Fruit fly (Drosophila melanogaster) whole organism, embryonic: ENCODE data around the gene CG6051.

Experiments
- Atf3 ChIP-seq: fragments of 200-800 bp; sonication (Bioruptor generic); optimal IDR thresholded peaks from 3 replicates; lab custom pipeline; 2016; ENCODE audit warnings: missing biosample characterization, missing genetic modification characterization
- B-H1 ChIP-seq: fragments of 200-800 bp; sonication (Bioruptor generic); IDR thresholded peaks from 3 replicates; pipeline ENCODE4 v1.3.6; 2022; ENCODE audit warnings: missing biosample characterization, missing genetic modification characterization
- Blimp-1 ChIP-seq: fragments of 200-800 bp; sonication (Bioruptor generic); optimal IDR thresholded peaks from 3 replicates; lab custom pipeline; 2018; ENCODE audit warnings: missing biosample characterization, missing genetic modification characterization, mild to moderate bottlenecking, moderate library complexity, missing genetic modification reagents
- CG11504 ChIP-seq: fragments of 200-800 bp; sonication (Bioruptor generic); optimal IDR thresholded peaks from 3 replicates; lab custom pipeline; 2019; ENCODE audit warnings: missing biosample characterization, mild to moderate bottlenecking, missing genetic modification characterization, moderate library complexity
- CG12769 ChIP-seq: fragments of 200-800 bp; sonication (Bioruptor generic); optimal IDR thresholded peaks from 2 replicates; lab custom pipeline; 2019; ENCODE audit warnings: missing biosample characterization, mild to moderate bottlenecking, missing genetic modification characterization, moderate library complexity
- CG1603 ChIP-seq: fragments of 200-800 bp; sonication (Bioruptor generic); optimal IDR thresholded peaks from 2 replicates; lab custom pipeline; 2019; ENCODE audit warnings: missing biosample characterization, mild to moderate bottlenecking, missing genetic modification characterization, moderate library complexity
- CG17361 ChIP-seq: fragments of 200-800 bp; sonication (Bioruptor generic); IDR thresholded peaks from 3 replicates; pipeline ENCODE4 v1.3.6; 2022; ENCODE audit warnings: missing biosample characterization, missing genetic modification characterization
- CG2889 ChIP-seq: fragments of 200-800 bp; sonication (Bioruptor generic); IDR thresholded peaks from 3 replicates; pipeline ENCODE4 v1.3.6; 2022; ENCODE audit warnings: missing biosample characterization, missing genetic modification characterization
- CG3995 ChIP-seq: fragments of 200-800 bp; sonication (Bioruptor generic); optimal IDR thresholded peaks from 3 replicates; lab custom pipeline; 2016; ENCODE audit warnings: missing biosample characterization, missing genetic modification characterization
- CG4424 ChIP-seq: fragments of 200-800 bp; sonication (Bioruptor generic); optimal IDR thresholded peaks from 3 replicates; lab custom pipeline; 2016; ENCODE audit warnings: missing biosample characterization, missing genetic modification characterization
- CG6689 ChIP-seq: fragments of 200-800 bp; sonication (Bioruptor generic); IDR thresholded peaks from 2 replicates; pipeline ENCODE4 v1.3.6; 2022; ENCODE audit warnings: missing biosample characterization, missing genetic modification characterization
- CG7372 ChIP-seq: fragments of 200-800 bp; sonication (Bioruptor generic); IDR thresholded peaks from 2 replicates; pipeline ENCODE4 v1.3.6; 2022; ENCODE audit warnings: missing biosample characterization, missing genetic modification characterization
- CG7745 ChIP-seq: fragments of 200-800 bp; sonication (Bioruptor generic); optimal IDR thresholded peaks from 2 replicates; lab custom pipeline; 2018; ENCODE audit warnings: missing biosample characterization, mild to moderate bottlenecking, missing genetic modification characterization, moderate library complexity
- CG7928 ChIP-seq: fragments of 200-800 bp; sonication (Bioruptor generic); optimal IDR thresholded peaks from 2 replicates; lab custom pipeline; 2017; ENCODE audit warnings: missing biosample characterization, mild to moderate bottlenecking, missing genetic modification characterization
- CG8388 ChIP-seq: fragments of 200-800 bp; sonication (Bioruptor generic); optimal IDR thresholded peaks from 2 replicates; lab custom pipeline; 2019; ENCODE audit warnings: missing biosample characterization, mild to moderate bottlenecking, missing genetic modification characterization, moderate library complexity
- Camta ChIP-seq: fragments of 200-800 bp; sonication (Bioruptor generic); optimal IDR thresholded peaks from 2 replicates; lab custom pipeline; 2016; ENCODE audit warnings: missing biosample characterization, missing genetic modification characterization
- Drgx ChIP-seq: fragments of 200-800 bp; sonication (Bioruptor generic); IDR thresholded peaks from 2 replicates; pipeline ENCODE4 v1.3.6; 2022; ENCODE audit warnings: missing biosample characterization, missing genetic modification characterization
- E2f1 ChIP-seq: fragments of 200-800 bp; sonication (Bioruptor generic); IDR thresholded peaks from 2 replicates; pipeline ENCODE4 v1.3.6; 2022; ENCODE audit warnings: missing biosample characterization, missing genetic modification characterization
- HLH4C ChIP-seq: fragments of 200-800 bp; sonication (Bioruptor generic); IDR thresholded peaks from 3 replicates; pipeline ENCODE4 v1.3.6; 2022; ENCODE audit warnings: missing biosample characterization, missing genetic modification characterization; ENCODE audit not compliant: partially characterized antibody
- MESR4 ChIP-seq: fragments of 200-800 bp; sonication (Bioruptor generic); optimal IDR thresholded peaks from 2 replicates; lab custom pipeline; 2018; ENCODE audit warnings: missing biosample characterization, mild to moderate bottlenecking, missing genetic modification characterization, moderate library complexity
- Ravus ChIP-seq: fragments of 200-800 bp; sonication (Bioruptor generic); IDR thresholded peaks from 2 replicates; pipeline ENCODE4 v1.3.6; 2022; ENCODE audit warnings: missing biosample characterization, missing genetic modification characterization
- Six4 ChIP-seq: fragments of 200-800 bp; sonication (Bioruptor generic); optimal IDR thresholded peaks from 2 replicates; lab custom pipeline; 2016; ENCODE audit warnings: missing biosample characterization, missing genetic modification characterization
- Sox102F ChIP-seq: fragments of 200-800 bp; sonication (Bioruptor generic); optimal IDR thresholded peaks from 2 replicates; lab custom pipeline; 2018; ENCODE audit warnings: missing biosample characterization, mild to moderate bottlenecking, missing genetic modification characterization, moderate library complexity
- bsh ChIP-seq, 2 experiments: fragments of 200-800 bp; sonication (Bioruptor generic); optimal IDR thresholded peaks; 2 replicates each; lab custom pipeline; 2017 to 2018; ENCODE audit warnings: mild to moderate bottlenecking in 2 of 2, missing biosample characterization in 2 of 2, missing genetic modification characterization in 2 of 2, moderate library complexity in 1 of 2
- ci ChIP-seq: fragments of 200-800 bp; sonication (Bioruptor generic); IDR thresholded peaks from 3 replicates; pipeline ENCODE4 v1.3.6; 2022; ENCODE audit warnings: missing biosample characterization, missing genetic modification characterization
- dm ChIP-seq: fragments of 200-800 bp; sonication (Bioruptor generic); optimal IDR thresholded peaks from 3 replicates; lab custom pipeline; 2016; ENCODE audit warnings: missing biosample characterization, missing genetic modification characterization
- dmrt99B ChIP-seq: fragments of 200-800 bp; sonication (Bioruptor generic); optimal IDR thresholded peaks from 2 replicates; lab custom pipeline; 2018; ENCODE audit warnings: missing biosample characterization, mild to moderate bottlenecking, missing genetic modification characterization, moderate library complexity
- eve ChIP-seq, 2 experiments: fragments of >200 bp; optimal IDR thresholded peaks; 2 replicates each; lab custom pipeline; 2017; ENCODE audit warnings: missing biosample characterization in 2 of 2, missing genetic modification characterization in 2 of 2
- maf-S ChIP-seq: fragments of 200-800 bp; sonication (Bioruptor generic); optimal IDR thresholded peaks from 2 replicates; lab custom pipeline; 2016; ENCODE audit warnings: missing biosample characterization, missing genetic modification characterization
- mam ChIP-seq: fragments of 200-800 bp; sonication (Bioruptor generic); optimal IDR thresholded peaks from 3 replicates; lab custom pipeline; 2016; ENCODE audit warnings: missing biosample characterization, missing genetic modification characterization
- nom ChIP-seq: fragments of 200-800 bp; sonication (Bioruptor generic); optimal IDR thresholded peaks from 2 replicates; lab custom pipeline; 2017; ENCODE audit warnings: missing biosample characterization, missing genetic modification characterization, mild to moderate bottlenecking, moderate library complexity, missing genetic modification reagents
- pita ChIP-seq: fragments of 200-800 bp; sonication (Bioruptor generic); optimal IDR thresholded peaks from 2 replicates; lab custom pipeline; 2017; ENCODE audit warnings: missing biosample characterization, mild to moderate bottlenecking, missing genetic modification characterization
- prd ChIP-seq, 3 experiments: fragments of >200 bp in 2 of 3; fragments of 200-800 bp in 1 of 3; sonication (Bioruptor generic) in 1 of 3; optimal IDR thresholded peaks in 2 of 3; IDR thresholded peaks in 1 of 3; 2 replicates in 2 of 3; 3 replicates in 1 of 3; pipeline versions ENCODE4 v1.3.6 to Lab custom; 2017 to 2022; ENCODE audit warnings: missing biosample characterization in 1 of 3, missing genetic modification characterization in 1 of 3
- row ChIP-seq: fragments of 200-800 bp; sonication (Bioruptor generic); IDR thresholded peaks from 3 replicates; pipeline ENCODE4 v1.3.6; 2022; ENCODE audit warnings: missing biosample characterization, missing genetic modification characterization
- stc ChIP-seq: fragments of 200-800 bp; sonication (Bioruptor generic); IDR thresholded peaks from 2 replicates; pipeline ENCODE4 v1.3.6; 2022; ENCODE audit warnings: missing biosample characterization, missing genetic modification characterization
- tgo ChIP-seq: fragments of 200-800 bp; sonication (Bioruptor generic); IDR thresholded peaks from 3 replicates; pipeline ENCODE4 v1.3.6; 2022; ENCODE audit warnings: missing biosample characterization, missing genetic modification characterization
- tna ChIP-seq: fragments of 200-800 bp; sonication (Bioruptor generic); IDR thresholded peaks from 2 replicates; pipeline ENCODE4 v1.3.6; 2022; ENCODE audit warnings: missing biosample characterization, missing genetic modification characterization; ENCODE audit not compliant: partially characterized antibody
- twi ChIP-seq: fragments of 200-800 bp; optimal IDR thresholded peaks from 2 replicates; lab custom pipeline; 2019; ENCODE audit warnings: missing biosample characterization, mild to moderate bottlenecking, missing genetic modification characterization, moderate library complexity
- zen2 ChIP-seq: fragments of 200-800 bp; sonication (Bioruptor generic); IDR thresholded peaks from 3 replicates; pipeline ENCODE4 v1.3.6; 2022; ENCODE audit warnings: missing biosample characterization, missing genetic modification characterization; ENCODE audit not compliant: partially characterized antibody

The CG6051 gene

DNA sequence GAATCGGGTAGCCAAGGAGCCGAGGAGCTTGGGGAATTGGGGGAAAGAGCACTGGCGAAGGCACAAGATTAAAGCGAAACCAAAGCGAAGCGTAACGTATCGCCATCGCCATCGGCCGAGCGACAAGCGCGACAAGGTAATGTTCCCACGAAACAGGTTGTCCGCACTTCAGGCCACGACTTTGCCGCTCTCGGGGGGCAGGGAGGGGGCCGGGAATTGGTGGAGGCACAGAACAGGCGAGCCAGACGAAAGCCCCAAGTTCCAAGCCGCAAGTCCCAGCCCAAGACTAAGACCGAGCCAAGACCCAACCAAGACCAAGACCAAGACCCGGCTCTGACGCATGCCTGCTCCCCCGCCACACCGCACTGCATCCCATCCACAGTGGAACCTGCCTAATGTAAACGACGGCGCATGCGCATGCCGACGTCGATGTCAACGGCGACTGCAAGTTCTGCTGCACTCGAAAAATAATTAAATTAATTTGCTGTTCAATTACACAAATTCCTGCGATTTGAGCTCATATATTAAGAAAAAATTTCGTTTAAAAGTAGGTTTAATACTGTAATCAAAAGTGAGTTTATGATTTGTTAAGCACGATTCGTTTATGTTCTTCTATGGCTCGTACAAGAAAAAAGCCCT, 35.2 kb upstream of the CG6051 start (continued):
- TF ChIP-seq CG12769 (no peak), Blimp-1 (GFP tag; lab: Kevin White, UChicago) (peak; percentile 28), CG7372 (no peak), CG1603 (tag; lab: Kevin White, UChicago) (peak; percentile 38), row (GFP tag; lab: Robert Waterston, UW) (peak; percentile 24; the same call in 2 of the 3 replicates), nom (GFP tag; lab: Kevin White, UChicago) (peak; percentile 54), CG2889 (GFP tag; lab: Robert Waterston, UW) (no peak), bsh (GFP tag; optimal IDR thresholded peaks at IDR 0.05; lab: Kevin White, UChicago) (peak in 1 of 2 experiments; percentile 42), eve (GFP tag; optimal IDR thresholded peaks at IDR 0.05; lab: Kevin White, UChicago) (no peak), zen2 (GFP tag; lab: Robert Waterston, UW) (no peak), Six4 (GFP tag; lab: Kevin White, UChicago) (no peak), twi (tag; lab: Kevin White, UChicago) (no peak), prd (optimal IDR thresholded peaks at IDR 0.05; lab: Kevin White, UChicago) (no peak), prd (GFP tag; IDR thresholded peaks at IDR 0.05; lab: Robert Waterston, UW) (peak; percentile 42; the same call in 2 of the 3 replicates), maf-S (GFP tag; lab: Kevin White, UChicago) (no peak), CG3995 (peak; percentile 61), CG11504 (tag; lab: Kevin White, UChicago) (peak; percentile 5), ci (GFP tag; lab: Robert Waterston, UW) (no peak), Camta (GFP tag; lab: Kevin White, UChicago) (no peak), CG7745 (tag; lab: Kevin White, UChicago) (no peak), dmrt99B (peak; percentile 1), E2f1 (GFP tag; lab: Robert Waterston, UW) (0 out of 2 replicates have a peak, but pooled peaks have one; percentile 11), Drgx (peak; percentile 66), CG8388 (GFP tag; lab: Kevin White, UChicago) (no peak), Ravus (GFP tag; lab: Robert Waterston, UW) (no peak), HLH4C (no peak), CG6689 (GFP tag; lab: Robert Waterston, UW) (no peak), B-H1 (GFP tag; lab: Robert Waterston, UW) (no peak), Atf3 (no peak), Sox102F (GFP tag; lab: Kevin White, UChicago) (no peak), mam (GFP tag; lab: Kevin White, UChicago) (no peak), stc (GFP tag; lab: Robert Waterston, UW) (no peak)

DNA sequence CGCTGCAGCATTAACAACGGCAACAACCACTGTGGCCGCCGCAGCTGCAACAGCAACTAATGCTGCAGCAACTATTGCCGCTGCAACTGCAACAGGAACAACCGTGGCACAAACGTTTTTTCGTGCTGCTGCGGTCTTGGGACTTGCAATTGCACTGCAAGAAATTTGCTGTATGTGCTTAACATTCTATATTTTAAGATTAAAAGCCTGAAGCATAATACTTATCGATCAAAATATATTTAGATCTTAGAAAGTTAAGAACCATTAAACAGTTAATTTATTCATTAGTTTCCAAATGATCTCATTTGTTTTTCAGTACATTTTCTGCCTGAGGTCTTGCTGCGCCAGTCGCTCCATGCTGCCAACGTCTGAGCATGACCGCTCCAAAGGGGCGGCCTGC, 30.2 kb upstream of the CG6051 start:
- TF ChIP-seq CG17361 (GFP tag; lab: Robert Waterston, UW) = no peak
- TF ChIP-seq bsh (GFP tag; optimal IDR thresholded peaks at IDR 0.05; lab: Kevin White, UChicago) = peak in 1 of 2 experiments; percentile 33
- TF ChIP-seq Drgx = peak; percentile 81
- no peak for TF ChIP-seq CG7928

DNA sequence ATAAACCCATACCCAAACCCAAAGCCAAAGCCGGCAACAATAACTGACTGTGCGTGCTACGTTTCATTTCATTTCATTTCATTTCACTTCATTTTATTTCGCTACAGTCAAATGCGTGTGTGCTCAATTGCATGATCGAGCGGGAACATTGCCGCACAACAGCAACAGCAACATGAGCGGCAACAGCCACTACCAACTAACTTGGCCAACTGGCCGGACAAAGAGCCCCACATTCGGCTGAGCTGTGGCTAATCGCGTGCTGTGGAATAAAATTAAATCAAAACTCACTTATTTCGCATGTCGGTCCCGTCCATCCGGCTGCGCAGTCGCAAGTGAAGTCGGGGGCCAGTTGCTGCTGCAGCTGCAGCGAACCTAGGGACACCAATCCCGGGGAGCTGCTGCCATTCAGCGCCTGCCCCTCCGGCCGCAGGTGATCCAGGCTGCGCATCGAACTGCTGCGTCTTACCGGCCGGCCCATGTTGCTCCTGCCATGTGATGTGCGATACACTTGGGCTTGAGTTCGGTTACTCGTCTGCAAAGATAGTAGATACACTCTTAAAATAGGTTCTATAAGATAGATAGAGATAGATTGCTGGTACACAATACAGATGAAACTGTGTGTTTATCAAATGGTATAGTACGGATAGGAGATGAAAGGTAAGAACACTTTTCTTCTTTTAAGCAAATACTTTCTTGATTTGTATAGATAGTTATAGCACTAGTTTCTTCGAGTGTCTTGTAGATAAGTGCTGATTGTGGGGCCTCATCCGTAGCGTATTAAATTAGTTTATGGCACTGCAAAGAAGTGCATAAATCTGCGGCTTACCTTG, 27.9 kb upstream of the CG6051 start:
- no peak for TF ChIP-seq tgo (GFP tag; lab: Robert Waterston, UW)
- TF ChIP-seq CG4424 (GFP tag; lab: Kevin White, UChicago) = no peak
- TF ChIP-seq Drgx = 0 out of 2 replicates have a peak, but pooled peaks have one; percentile 24
- TF ChIP-seq bsh (GFP tag; optimal IDR thresholded peaks at IDR 0.05; lab: Kevin White, UChicago) = peak in 1 of 2 experiments; percentile 29
- TF ChIP-seq MESR4 (GFP tag; lab: Kevin White, UChicago) = no peak
- no peak for TF ChIP-seq pita (GFP tag; lab: Kevin White, UChicago)
- TF ChIP-seq nom (GFP tag; lab: Kevin White, UChicago) = peak; percentile 37
- no peak for TF ChIP-seq tna
- no peak for TF ChIP-seq dm
